Worm (Caenorhabditis elegans) whole organism, L3 larva: ENCODE data around the gene F54B11.5.

Experiments used
- R02D3.7 ChIP-seq: fragments of 150-350 bp; optimal IDR thresholded peaks from 2 replicates; lab custom pipeline; 2014; ENCODE audit warnings: missing biosample characterization, missing genetic modification characterization
- elt-2 ChIP-seq: sonication (generic microtip); optimal IDR thresholded peaks from 2 replicates; lab custom pipeline; 2016; ENCODE audit warnings: missing genetic modification reagents, mild to moderate bottlenecking, missing genetic modification characterization, missing compliant biosample characterization
- elt-3 ChIP-seq, 3 experiments: fragments of 150-350 bp in 1 of 3; sonication (generic microtip) in 2 of 3; optimal IDR thresholded peaks; 2 replicates in 2 of 3; 4 replicates in 1 of 3; lab custom pipeline; 2014 to 2017; ENCODE audit warnings: missing biosample characterization in 3 of 3, missing genetic modification characterization in 3 of 3
- jun-1 ChIP-seq: fragments of 150-350 bp; optimal IDR thresholded peaks from 2 replicates; lab custom pipeline; 2014; ENCODE audit warnings: missing biosample characterization, missing genetic modification reagents, missing genetic modification characterization
- nhr-11 ChIP-seq: fragments of 150-350 bp; optimal IDR thresholded peaks from 2 replicates; lab custom pipeline; 2014; ENCODE audit warnings: missing biosample characterization, missing genetic modification characterization
- nhr-12 ChIP-seq: fragments of 150-350 bp; optimal IDR thresholded peaks from 2 replicates; lab custom pipeline; 2014; ENCODE audit warnings: missing biosample characterization, missing genetic modification characterization
- pqm-1 ChIP-seq: fragments of 150-350 bp; optimal IDR thresholded peaks from 2 replicates; lab custom pipeline; 2017; ENCODE audit warnings: missing biosample characterization, missing genetic modification characterization, inconsistent platforms
- sea-2 ChIP-seq: fragments of 150-350 bp; sonication (generic microtip); optimal IDR thresholded peaks from 4 replicates; lab custom pipeline; 2014; ENCODE audit warnings: missing biosample characterization, missing genetic modification reagents, missing genetic modification characterization
- snpc-4 ChIP-seq: fragments of 150-350 bp; optimal IDR thresholded peaks from 2 replicates; lab custom pipeline; 2014; ENCODE audit warnings: missing biosample characterization, missing genetic modification characterization
- tbx-2 ChIP-seq: sonication (generic microtip); optimal IDR thresholded peaks from 2 replicates; lab custom pipeline; 2016; ENCODE audit warnings: mild to moderate bottlenecking, missing genetic modification characterization, missing compliant biosample characterization
- ztf-11 ChIP-seq: fragments of 150-350 bp; optimal IDR thresholded peaks from 2 replicates; lab custom pipeline; 2014; ENCODE audit warnings: missing biosample characterization, missing genetic modification characterization
- ztf-4 ChIP-seq: fragments of 150-350 bp; optimal IDR thresholded peaks from 2 replicates; lab custom pipeline; 2014; ENCODE audit warnings: missing biosample characterization, missing genetic modification characterization

DNA sequence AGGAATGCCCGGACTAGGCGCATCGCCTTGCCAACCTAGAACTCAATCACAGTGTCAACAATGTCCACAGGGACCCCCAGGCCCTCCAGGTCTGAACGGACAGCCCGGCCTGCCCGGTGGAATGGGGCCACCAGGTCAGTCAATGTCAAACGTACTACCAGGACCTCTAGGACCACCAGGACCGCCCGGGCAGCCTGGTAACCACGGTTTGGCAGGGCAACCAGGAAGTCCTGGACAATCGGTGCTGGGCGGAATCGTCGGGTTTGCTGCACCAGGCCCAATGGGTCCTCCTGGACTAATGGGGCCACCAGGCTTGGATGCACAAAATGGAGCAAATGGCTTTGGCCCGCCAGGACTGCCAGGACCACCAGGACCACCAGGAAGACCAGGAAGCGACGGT is 5.2 kb downstream of the F54B11.5 start:
- TF ChIP-seq sea-2 (no peak), nhr-12 (no peak), elt-3 (tag; optimal IDR thresholded peaks at IDR 0.05; lab: Kevin White, UChicago) (no peak), nhr-11 (tag; lab: Kevin White, UChicago) (no peak), elt-2 (tag; lab: Kevin White, UChicago) (no peak), pqm-1 (tag; lab: Kevin White, UChicago) (no peak), snpc-4 (tag; lab: Kevin White, UChicago) (no peak), tbx-2 (tag; lab: Kevin White, UChicago) (no peak), jun-1 (tag; lab: Kevin White, UChicago) (no peak), R02D3.7 (tag; lab: Kevin White, UChicago) (no peak), ztf-11 (tag; lab: Kevin White, UChicago) (no peak), ztf-4 (tag; lab: Kevin White, UChicago) (no peak)
